Worm (Caenorhabditis elegans) whole organism, L2 larva: ENCODE data around the gene H39E23.3.

Experiments
- alr-1 ChIP-seq: fragments of 150-350 bp; optimal IDR thresholded peaks from 2 replicates; lab custom pipeline; 2014; ENCODE audit warnings: missing biosample characterization, missing genetic modification characterization
- aly-2 ChIP-seq: fragments of 150-350 bp; optimal IDR thresholded peaks from 2 replicates; lab custom pipeline; 2014; ENCODE audit warnings: missing biosample characterization, missing genetic modification characterization
- ama-1 ChIP-seq: fragments of 150-350 bp; optimal IDR thresholded peaks from 2 replicates; lab custom pipeline; 2018; ENCODE audit warnings: inconsistent platforms
- blmp-1 ChIP-seq: sonication (generic microtip); optimal IDR thresholded peaks from 2 replicates; lab custom pipeline; 2017; ENCODE audit warnings: missing genetic modification characterization, mild to moderate bottlenecking, missing compliant biosample characterization, antibody characterized with exemption, moderate library complexity; ENCODE audit not compliant: insufficient read depth
- elt-3 ChIP-seq: sonication (generic microtip); optimal IDR thresholded peaks from 2 replicates; lab custom pipeline; 2017; ENCODE audit warnings: missing biosample characterization, missing genetic modification characterization
- lin-13 ChIP-seq: fragments of 150-350 bp; optimal IDR thresholded peaks from 2 replicates; lab custom pipeline; 2014; ENCODE audit warnings: missing biosample characterization, missing genetic modification reagents, missing genetic modification characterization
- peb-1 ChIP-seq: fragments of 150-350 bp; optimal IDR thresholded peaks from 2 replicates; lab custom pipeline; 2014; ENCODE audit warnings: missing biosample characterization, missing genetic modification characterization

DNA sequence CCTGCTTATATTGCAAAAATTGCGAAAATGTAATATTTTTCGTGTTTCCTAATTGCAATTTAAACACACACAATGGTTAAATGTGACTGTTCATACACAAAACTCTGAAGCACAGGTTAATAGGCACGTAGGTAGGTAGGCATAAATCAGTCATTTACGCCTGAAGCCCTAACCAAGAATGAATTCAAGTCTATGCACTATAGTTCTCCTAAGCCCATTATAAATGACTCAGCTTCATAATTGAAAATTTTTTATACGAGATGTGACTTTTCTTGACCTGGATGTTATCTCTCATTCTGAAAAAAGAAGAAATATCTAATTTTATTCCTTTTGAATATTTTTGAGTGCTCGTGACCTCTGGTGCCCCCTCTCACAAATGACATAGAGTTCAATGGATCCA is 34.2 kb downstream of the H39E23.3 start:
- TF ChIP-seq peb-1 (tag; lab: Kevin White, UChicago): no peak
- no peak for TF ChIP-seq elt-3 (tag; lab: Kevin White, UChicago)
- no peak for TF ChIP-seq aly-2
- TF ChIP-seq lin-13 (GFP tag; lab: Kevin White, UChicago): no peak
- no peak for TF ChIP-seq blmp-1 (tag; lab: Kevin White, UChicago)
- TF ChIP-seq ama-1 (lab: Kevin White, UChicago): no peak
- TF ChIP-seq alr-1 (tag; lab: Kevin White, UChicago): no peak
